Fruit fly (Drosophila melanogaster) whole organism, embryonic: Measurements from ENCODE around the gene mRpS18C.
A peak's percentile ranks its signal among the peaks of the same experiment; 100 is the strongest.

Source experiments
- Asciz ChIP-seq: fragments of 200-800 bp; sonication (Bioruptor generic); optimal IDR thresholded peaks from 2 replicates; lab custom pipeline; 2017; ENCODE audit warnings: missing biosample characterization, mild to moderate bottlenecking, missing genetic modification characterization, missing genetic modification reagents
- BtbVII ChIP-seq: fragments of 200-800 bp; sonication (Bioruptor generic); optimal IDR thresholded peaks from 3 replicates; lab custom pipeline; 2017; ENCODE audit warnings: missing biosample characterization, mild to moderate bottlenecking, missing genetic modification characterization
- CG1024 ChIP-seq: fragments of 200-800 bp; sonication (Bioruptor generic); IDR thresholded peaks from 2 replicates; pipeline ENCODE4 v1.3.6; 2022; ENCODE audit warnings: missing biosample characterization, missing genetic modification characterization
- CG11695 ChIP-seq: fragments of 200-800 bp; sonication (Bioruptor generic); IDR thresholded peaks from 3 replicates; pipeline ENCODE4 v1.3.6; 2022; ENCODE audit warnings: missing biosample characterization, missing genetic modification characterization
- CG12769 ChIP-seq: fragments of 200-800 bp; sonication (Bioruptor generic); optimal IDR thresholded peaks from 2 replicates; lab custom pipeline; 2019; ENCODE audit warnings: missing biosample characterization, mild to moderate bottlenecking, missing genetic modification characterization, moderate library complexity
- CG14441 ChIP-seq: fragments of 200-800 bp; sonication (Bioruptor generic); IDR thresholded peaks from 2 replicates; pipeline ENCODE4 v1.3.6; 2022; ENCODE audit warnings: missing biosample characterization, missing genetic modification characterization
- CG15514 ChIP-seq: fragments of 200-800 bp; sonication (Bioruptor generic); optimal IDR thresholded peaks from 3 replicates; lab custom pipeline; 2017; ENCODE audit warnings: missing biosample characterization, missing genetic modification characterization, mild to moderate bottlenecking, moderate library complexity, missing genetic modification reagents
- CG16863 ChIP-seq: fragments of 200-800 bp; sonication (Bioruptor generic); optimal IDR thresholded peaks from 3 replicates; lab custom pipeline; 2016; ENCODE audit warnings: missing biosample characterization, missing genetic modification characterization
- CG17328 ChIP-seq: fragments of 200-800 bp; sonication (Bioruptor generic); IDR thresholded peaks from 2 replicates; pipeline ENCODE4 v1.3.6; 2022; ENCODE audit warnings: missing biosample characterization, missing genetic modification characterization
- CG17612 ChIP-seq: fragments of 200-800 bp; sonication (Bioruptor generic); IDR thresholded peaks from 2 replicates; pipeline ENCODE4 v1.3.6; 2022; ENCODE audit warnings: missing biosample characterization, missing genetic modification characterization
- CG2129 ChIP-seq: fragments of 200-800 bp; sonication (Bioruptor generic); IDR thresholded peaks from 2 replicates; pipeline ENCODE4 v1.3.6; 2022; ENCODE audit warnings: missing biosample characterization, missing genetic modification characterization; ENCODE audit not compliant: partially characterized antibody
- CG2712 ChIP-seq: fragments of 200-800 bp; optimal IDR thresholded peaks from 3 replicates; lab custom pipeline; 2019; ENCODE audit warnings: missing biosample characterization, mild to moderate bottlenecking, missing genetic modification characterization, moderate library complexity
- CG3281 ChIP-seq: fragments of 200-800 bp; sonication (Bioruptor generic); optimal IDR thresholded peaks from 3 replicates; lab custom pipeline; 2017; ENCODE audit warnings: missing biosample characterization, mild to moderate bottlenecking, missing genetic modification characterization
- CG33213 ChIP-seq: fragments of 200-800 bp; sonication (Bioruptor generic); optimal IDR thresholded peaks from 3 replicates; lab custom pipeline; 2016; ENCODE audit warnings: missing biosample characterization, missing genetic modification characterization
- CG34422 ChIP-seq: fragments of 200-800 bp; sonication (Bioruptor generic); IDR thresholded peaks from 3 replicates; pipeline ENCODE4 v1.3.6; 2022; ENCODE audit warnings: missing biosample characterization, missing genetic modification characterization
- CG4730 ChIP-seq: fragments of 200-800 bp; sonication (Bioruptor generic); IDR thresholded peaks from 2 replicates; pipeline ENCODE4 v1.3.6; 2022; ENCODE audit warnings: missing biosample characterization, missing genetic modification characterization
- CG6254 ChIP-seq: fragments of 200-800 bp; sonication (Bioruptor generic); optimal IDR thresholded peaks from 3 replicates; lab custom pipeline; 2017; ENCODE audit warnings: mild to moderate bottlenecking, missing biosample characterization, missing genetic modification reagents, missing genetic modification characterization
- CrebB ChIP-seq: fragments of 200-800 bp; sonication (Bioruptor generic); optimal IDR thresholded peaks from 3 replicates; lab custom pipeline; 2018; ENCODE audit warnings: missing biosample characterization, mild to moderate bottlenecking, missing genetic modification characterization
- D ChIP-seq, 2 experiments: fragments of 200-800 bp in 1 of 2; fragments of >200 bp in 1 of 2; sonication (Bioruptor generic) in 1 of 2; optimal IDR thresholded peaks; 2 replicates in 1 of 2; 3 replicates in 1 of 2; lab custom pipeline; 2017; ENCODE audit warnings: mild to moderate bottlenecking in 1 of 2, missing biosample characterization in 1 of 2, missing genetic modification characterization in 1 of 2, missing genetic modification reagents in 1 of 2
- Deaf1 ChIP-seq: fragments of 200-800 bp; optimal IDR thresholded peaks from 3 replicates; lab custom pipeline; 2019; ENCODE audit warnings: missing biosample characterization, mild to moderate bottlenecking, missing genetic modification characterization, moderate library complexity
- Dfd ChIP-seq, 2 experiments: fragments of >200 bp; optimal IDR thresholded peaks; 2 replicates each; lab custom pipeline; 2017; ENCODE audit warnings: missing biosample characterization in 2 of 2, missing genetic modification characterization in 2 of 2
- H2.0 ChIP-seq: fragments of 200-800 bp; sonication (Bioruptor generic); IDR thresholded peaks from 2 replicates; pipeline ENCODE4 v1.3.6; 2022; ENCODE audit warnings: missing biosample characterization, missing genetic modification characterization
- HLH3B ChIP-seq: fragments of 200-800 bp; sonication (Bioruptor generic); IDR thresholded peaks from 2 replicates; pipeline ENCODE4 v1.3.6; 2022; ENCODE audit warnings: missing biosample characterization, missing genetic modification characterization
- Mad ChIP-seq: fragments of 200-800 bp; sonication (Bioruptor generic); optimal IDR thresholded peaks from 2 replicates; lab custom pipeline; 2016; ENCODE audit warnings: missing biosample characterization, missing genetic modification characterization
- Med ChIP-seq: fragments of 200-800 bp; sonication (Bioruptor generic); peaks from one replicate; lab custom pipeline; 2016; ENCODE audit warnings: missing biosample characterization, missing genetic modification characterization, mild to moderate bottlenecking, inconsistent platforms, moderate library complexity
- PHDP ChIP-seq: fragments of 200-800 bp; sonication (Bioruptor generic); optimal IDR thresholded peaks from 3 replicates; lab custom pipeline; 2018; ENCODE audit warnings: missing biosample characterization, mild to moderate bottlenecking, missing genetic modification characterization, moderate library complexity
- Scr ChIP-seq: fragments of 200-800 bp; sonication (Bioruptor generic); IDR thresholded peaks from 2 replicates; pipeline ENCODE4 v1.3.6; 2022; ENCODE audit warnings: missing biosample characterization, missing genetic modification characterization; ENCODE audit not compliant: partially characterized antibody
- Sox102F ChIP-seq: fragments of 200-800 bp; sonication (Bioruptor generic); optimal IDR thresholded peaks from 2 replicates; lab custom pipeline; 2018; ENCODE audit warnings: missing biosample characterization, mild to moderate bottlenecking, missing genetic modification characterization, moderate library complexity
- TFAM ChIP-seq: fragments of 200-800 bp; sonication (Bioruptor generic); optimal IDR thresholded peaks from 2 replicates; lab custom pipeline; 2017; ENCODE audit warnings: missing biosample characterization, missing genetic modification characterization, inconsistent platforms
- aop ChIP-seq: fragments of 200-800 bp; sonication (Bioruptor generic); IDR thresholded peaks from 2 replicates; pipeline ENCODE4 v1.3.6; 2022; ENCODE audit warnings: missing biosample characterization, missing genetic modification characterization
- caup ChIP-seq: fragments of 200-800 bp; sonication (Bioruptor generic); optimal IDR thresholded peaks from 3 replicates; lab custom pipeline; 2017; ENCODE audit warnings: missing biosample characterization, mild to moderate bottlenecking, missing genetic modification characterization, moderate library complexity; ENCODE audit not compliant: severe bottlenecking
- chif ChIP-seq, 2 experiments: fragments of 200-800 bp; sonication (Bioruptor generic); optimal IDR thresholded peaks; 3 replicates each; lab custom pipeline; 2016; ENCODE audit warnings: missing biosample characterization in 2 of 2, missing genetic modification characterization in 2 of 2
- corto ChIP-seq: fragments of 200-800 bp; sonication (Bioruptor generic); optimal IDR thresholded peaks from 2 replicates; lab custom pipeline; 2016; ENCODE audit warnings: missing biosample characterization, mild to moderate bottlenecking, missing genetic modification characterization, moderate library complexity
- cwo ChIP-seq: fragments of 200-800 bp; sonication (Bioruptor generic); optimal IDR thresholded peaks from 3 replicates; lab custom pipeline; 2017; ENCODE audit warnings: missing biosample characterization, missing genetic modification characterization, mild to moderate bottlenecking, moderate library complexity, missing genetic modification reagents
- dan ChIP-seq: fragments of 200-800 bp; sonication (Bioruptor generic); IDR thresholded peaks from 2 replicates; pipeline ENCODE4 v1.3.6; 2022; ENCODE audit warnings: missing biosample characterization, missing genetic modification characterization
- en ChIP-seq: fragments of 200-800 bp; sonication (Bioruptor generic); optimal IDR thresholded peaks from 2 replicates; lab custom pipeline; 2016; ENCODE audit warnings: missing biosample characterization, missing genetic modification characterization
- ewg ChIP-seq: fragments of 200-800 bp; sonication (Bioruptor generic); optimal IDR thresholded peaks from 3 replicates; lab custom pipeline; 2017; ENCODE audit warnings: mild to moderate bottlenecking, missing biosample characterization, missing genetic modification reagents, missing genetic modification characterization
- fd3F ChIP-seq: fragments of 200-800 bp; sonication (Bioruptor generic); optimal IDR thresholded peaks from 2 replicates; lab custom pipeline; 2018; ENCODE audit warnings: missing biosample characterization, mild to moderate bottlenecking, missing genetic modification characterization, moderate library complexity
- fd64A ChIP-seq: fragments of 200-800 bp; sonication (Bioruptor generic); optimal IDR thresholded peaks from 3 replicates; lab custom pipeline; 2018; ENCODE audit warnings: missing biosample characterization, mild to moderate bottlenecking, missing genetic modification characterization
- gfzf ChIP-seq: fragments of 200-800 bp; sonication (Bioruptor generic); optimal IDR thresholded peaks from 2 replicates; lab custom pipeline; 2016; ENCODE audit warnings: missing biosample characterization, mild to moderate bottlenecking, missing genetic modification characterization, moderate library complexity
- gt ChIP-seq: fragments of 200-800 bp; sonication (Bioruptor generic); IDR thresholded peaks from 2 replicates; pipeline ENCODE4 v1.3.6; 2022; ENCODE audit warnings: missing biosample characterization, missing genetic modification characterization
- schlank ChIP-seq: fragments of 200-800 bp; sonication (Bioruptor generic); optimal IDR thresholded peaks from 2 replicates; lab custom pipeline; 2018; ENCODE audit warnings: missing biosample characterization, mild to moderate bottlenecking, missing genetic modification characterization
- sens ChIP-seq: fragments of 200-800 bp; sonication (Bioruptor generic); peaks from one replicate; lab custom pipeline; 2016; ENCODE audit warnings: missing biosample characterization, missing genetic modification characterization
- shn ChIP-seq: fragments of 200-800 bp; sonication (Bioruptor generic); optimal IDR thresholded peaks from 3 replicates; lab custom pipeline; 2016; ENCODE audit warnings: missing biosample characterization, missing genetic modification characterization
- sim ChIP-seq: fragments of 200-800 bp; sonication (Bioruptor generic); IDR thresholded peaks from 2 replicates; pipeline ENCODE4 v1.3.6; 2022; ENCODE audit warnings: missing biosample characterization, missing genetic modification characterization
- tll ChIP-seq, 2 experiments: fragments of 200-800 bp in 1 of 2; fragments of >200 bp in 1 of 2; sonication (Bioruptor generic) in 1 of 2; optimal IDR thresholded peaks; 2 replicates each; lab custom pipeline; 2017 to 2019; ENCODE audit warnings: missing biosample characterization in 2 of 2, missing genetic modification characterization in 2 of 2, mild to moderate bottlenecking in 1 of 2, moderate library complexity in 1 of 2
- twi ChIP-seq: fragments of 200-800 bp; optimal IDR thresholded peaks from 2 replicates; lab custom pipeline; 2019; ENCODE audit warnings: missing biosample characterization, mild to moderate bottlenecking, missing genetic modification characterization, moderate library complexity
- wek ChIP-seq: fragments of 200-800 bp; sonication (Bioruptor generic); optimal IDR thresholded peaks from 3 replicates; lab custom pipeline; 2018; ENCODE audit warnings: missing biosample characterization, mild to moderate bottlenecking, missing genetic modification characterization, moderate library complexity

Gene mRpS18C

DNA sequence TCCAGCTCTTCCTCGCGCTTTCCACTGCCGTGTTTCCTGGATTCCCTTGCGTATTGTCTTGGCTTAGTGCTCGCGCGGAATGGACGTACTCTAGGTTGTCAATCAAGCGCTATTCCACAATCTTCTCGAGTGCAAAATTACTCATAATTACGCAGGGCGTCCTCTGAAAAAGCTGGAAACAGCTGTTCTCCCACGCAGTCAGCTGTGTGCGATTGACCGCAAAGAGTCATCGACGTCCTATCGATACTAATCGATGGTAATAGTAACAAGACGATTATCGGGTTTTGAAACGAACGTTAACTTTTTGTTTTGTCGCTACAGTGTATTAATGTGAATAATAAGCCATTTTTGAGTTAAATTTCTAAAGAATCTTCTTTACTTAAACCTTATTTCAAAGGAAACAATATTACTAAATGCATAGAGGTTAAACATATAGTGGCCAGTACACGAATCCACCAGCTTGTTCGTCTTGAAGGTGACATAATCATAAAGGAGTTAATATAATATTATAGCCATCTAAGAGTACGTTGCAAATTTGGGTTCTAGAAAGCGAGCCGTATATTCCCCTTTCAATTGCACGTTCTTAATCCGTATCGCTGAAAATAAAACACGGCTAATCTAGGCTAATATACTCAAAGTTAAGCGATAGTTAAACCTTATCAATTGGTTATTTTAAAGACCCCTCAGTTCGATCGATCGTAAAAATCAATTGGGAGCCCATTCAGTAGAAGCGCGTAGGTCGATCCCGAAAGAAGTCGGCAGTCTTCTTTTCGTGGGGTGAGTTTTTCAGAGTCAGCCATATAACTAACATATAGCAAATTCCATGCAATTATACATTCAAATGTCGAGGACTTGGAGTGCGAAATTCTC is 35.5 kb downstream of the mRpS18C start, which contains the start of the genes CG2224 and CDase (continued):
- TF ChIP-seq Scr (GFP tag; lab: Robert Waterston, UW) (peak; percentile 89), CG3281 (GFP tag; lab: Kevin White, UChicago) (no peak), Mad (GFP tag; lab: Kevin White, UChicago) (no peak), caup (GFP tag; lab: Kevin White, UChicago) (no peak), tll (GFP tag; optimal IDR thresholded peaks at IDR 0.05; lab: Kevin White, UChicago) (no peak), cwo (GFP tag; lab: Kevin White, UChicago) (no peak), CG15514 (GFP tag; lab: Kevin White, UChicago) (peak; percentile 62), Sox102F (no peak), CG6254 (GFP tag; lab: Kevin White, UChicago) (no peak), gt (GFP tag; lab: Robert Waterston, UW) (no peak), Dfd (GFP tag; optimal IDR thresholded peaks at IDR 0.05; lab: Kevin White, UChicago) (no peak), CG2712 (tag; lab: Kevin White, UChicago) (no peak), gfzf (GFP tag; lab: Kevin White, UChicago) (peak; percentile 54), H2.0 (GFP tag; lab: Robert Waterston, UW) (no peak), Asciz (GFP tag; lab: Kevin White, UChicago) (no peak), schlank (tag; lab: Kevin White, UChicago) (no peak), TFAM (GFP tag; lab: Kevin White, UChicago) (no peak), Med (GFP tag; lab: Kevin White, UChicago) (peak; percentile 73), PHDP (tag; lab: Kevin White, UChicago) (peak; percentile 8), CG11695 (GFP tag; lab: Robert Waterston, UW) (no peak), CG2129 (GFP tag; lab: Robert Waterston, UW) (peak; percentile 63; the same call in 1 of the 2 replicates), corto (GFP tag; lab: Kevin White, UChicago) (no peak), ewg (GFP tag; lab: Kevin White, UChicago) (no peak), wek (no peak), en (GFP tag; lab: Kevin White, UChicago) (no peak), Deaf1 (tag; lab: Kevin White, UChicago) (no peak), CG1024 (no peak), CG12769 (no peak), fd64A (no peak), D (optimal IDR thresholded peaks at IDR 0.05; lab: Kevin White, UChicago) (peak; percentile 48), D (GFP tag; optimal IDR thresholded peaks at IDR 0.05; lab: Kevin White, UChicago) (no peak), CG34422 (GFP tag; lab: Robert Waterston, UW) (no peak; the same call in 2 of the 3 replicates), CG17612 (GFP tag; lab: Robert Waterston, UW) (no peak), aop (GFP tag; lab: Robert Waterston, UW) (no peak), CG17328 (no peak), CG16863 (GFP tag; lab: Kevin White, UChicago) (no peak), twi (tag; lab: Kevin White, UChicago) (no peak), CG33213 (GFP tag; lab: Kevin White, UChicago) (no peak), dan (GFP tag; lab: Robert Waterston, UW) (no peak), CG14441 (no peak), CG4730 (GFP tag; lab: Robert Waterston, UW) (no peak), BtbVII (GFP tag; lab: Kevin White, UChicago) (no peak), chif (GFP tag; optimal IDR thresholded peaks at IDR 0.05; lab: Kevin White, UChicago) (no peak), sens (GFP tag; lab: Kevin White, UChicago) (peak; percentile 55), sim (no peak), CrebB (tag; lab: Kevin White, UChicago) (peak; percentile 3), fd3F (no peak), shn (GFP tag; lab: Kevin White, UChicago) (no peak), HLH3B (GFP tag; lab: Robert Waterston, UW) (no peak)
